Fruit fly (Drosophila melanogaster) whole organism, adult: ENCODE data around the gene drpr.

ENCODE experiments used
- CG11617 ChIP-seq: fragments of 200-800 bp; sonication (Bioruptor generic); optimal IDR thresholded peaks from 2 replicates; lab custom pipeline; 2017; ENCODE audit warnings: mild to moderate bottlenecking, missing biosample characterization, missing genetic modification reagents, missing genetic modification characterization
- CG12768 ChIP-seq: fragments of 200-800 bp; sonication (Bioruptor generic); optimal IDR thresholded peaks from 2 replicates; lab custom pipeline; 2017; ENCODE audit warnings: missing biosample characterization, missing genetic modification characterization, mild to moderate bottlenecking, moderate library complexity, missing genetic modification reagents
- CG14711 ChIP-seq: fragments of 200-800 bp; sonication (Bioruptor generic); optimal IDR thresholded peaks from 2 replicates; lab custom pipeline; 2018; ENCODE audit warnings: missing biosample characterization, mild to moderate bottlenecking, missing genetic modification characterization, moderate library complexity
- CG1620 ChIP-seq: fragments of 200-800 bp; sonication (Bioruptor generic); optimal IDR thresholded peaks from 2 replicates; lab custom pipeline; 2016; ENCODE audit warnings: missing biosample characterization, missing genetic modification characterization
- CG33017 ChIP-seq: fragments of 200-800 bp; sonication (Bioruptor generic); optimal IDR thresholded peaks from 2 replicates; lab custom pipeline; 2018; ENCODE audit warnings: missing biosample characterization, mild to moderate bottlenecking, missing genetic modification characterization, moderate library complexity
- CG5204 ChIP-seq: fragments of 200-800 bp; sonication (Bioruptor generic); optimal IDR thresholded peaks from 2 replicates; lab custom pipeline; 2016; ENCODE audit warnings: missing biosample characterization, missing genetic modification characterization
- CG7045 ChIP-seq: fragments of 200-800 bp; sonication (Bioruptor generic); optimal IDR thresholded peaks from 2 replicates; lab custom pipeline; 2017; ENCODE audit warnings: missing biosample characterization, mild to moderate bottlenecking, missing genetic modification characterization
- CG7101 ChIP-seq: fragments of 200-800 bp; sonication (Bioruptor generic); optimal IDR thresholded peaks from 2 replicates; lab custom pipeline; 2018; ENCODE audit warnings: missing biosample characterization, mild to moderate bottlenecking, missing genetic modification characterization, moderate library complexity
- Clk ChIP-seq: fragments of 200-800 bp; sonication (Bioruptor generic); optimal IDR thresholded peaks from 2 replicates; lab custom pipeline; 2017; ENCODE audit warnings: missing biosample characterization, missing genetic modification characterization
- Crg-1 ChIP-seq: fragments of 200-800 bp; sonication (Bioruptor generic); optimal IDR thresholded peaks from 2 replicates; lab custom pipeline; 2016; ENCODE audit warnings: missing biosample characterization, missing genetic modification characterization
- Hr96 ChIP-seq: fragments of 200-800 bp; sonication (Bioruptor generic); optimal IDR thresholded peaks from 2 replicates; lab custom pipeline; 2016; ENCODE audit warnings: missing biosample characterization, missing genetic modification characterization
- Mnt ChIP-seq: fragments of 200-800 bp; sonication (Bioruptor generic); optimal IDR thresholded peaks from 2 replicates; lab custom pipeline; 2016; ENCODE audit warnings: missing biosample characterization, mild to moderate bottlenecking, missing genetic modification characterization
- bab1 ChIP-seq: fragments of 200-800 bp; sonication (Bioruptor generic); optimal IDR thresholded peaks from 3 replicates; lab custom pipeline; 2019; ENCODE audit warnings: missing biosample characterization, mild to moderate bottlenecking, missing genetic modification characterization, moderate library complexity
- cic ChIP-seq: fragments of 200-800 bp; sonication (Bioruptor generic); optimal IDR thresholded peaks from 2 replicates; lab custom pipeline; 2017; ENCODE audit warnings: missing biosample characterization, mild to moderate bottlenecking, missing genetic modification characterization, moderate library complexity
- cnc ChIP-seq, 2 experiments: fragments of >200 bp; optimal IDR thresholded peaks; 2 replicates each; lab custom pipeline; 2017
- kay ChIP-seq: fragments of 200-800 bp; sonication (Bioruptor generic); peaks from one replicate; lab custom pipeline; 2016; ENCODE audit warnings: missing biosample characterization, missing genetic modification characterization, borderline replicate concordance
- ovo ChIP-seq: fragments of 200-800 bp; sonication (Bioruptor generic); optimal IDR thresholded peaks from 2 replicates; lab custom pipeline; 2016; ENCODE audit warnings: missing biosample characterization, missing genetic modification characterization
- pad ChIP-seq: fragments of 200-800 bp; sonication (Bioruptor generic); optimal IDR thresholded peaks from 3 replicates; lab custom pipeline; 2017; ENCODE audit warnings: missing biosample characterization, missing genetic modification characterization, mild to moderate bottlenecking, moderate library complexity, missing genetic modification reagents
- tj ChIP-seq: fragments of 200-800 bp; sonication (Bioruptor generic); optimal IDR thresholded peaks from 3 replicates; lab custom pipeline; 2017; ENCODE audit warnings: missing biosample characterization, mild to moderate bottlenecking, missing genetic modification characterization, moderate library complexity
- toe ChIP-seq: fragments of 200-800 bp; sonication (Bioruptor generic); optimal IDR thresholded peaks from 2 replicates; lab custom pipeline; 2016; ENCODE audit warnings: missing biosample characterization, missing genetic modification characterization

Gene drpr

dm6 chr3L:1688569-1688968 is 42.3 kb downstream of the drpr start:
- TF ChIP-seq CG5204 (GFP tag; lab: Kevin White, UChicago), result no peak
- no peak for TF ChIP-seq cnc (optimal IDR thresholded peaks at IDR 0.05; lab: Kevin White, UChicago)
- no peak for TF ChIP-seq Clk (GFP tag; lab: Kevin White, UChicago)
- TF ChIP-seq tj (GFP tag; lab: Kevin White, UChicago), result peak; percentile 40

- TF ChIP-seq toe, result no peak
- no peak for TF ChIP-seq CG12768 (GFP tag; lab: Kevin White, UChicago)
- no peak for TF ChIP-seq CG7101
- no peak for TF ChIP-seq cnc (optimal IDR thresholded peaks at IDR 0.05; lab: Kevin White, UChicago)
- no peak for TF ChIP-seq CG11617 (GFP tag; lab: Kevin White, UChicago)
- no peak for TF ChIP-seq Clk (GFP tag; lab: Kevin White, UChicago)
- no peak for TF ChIP-seq Hr96 (GFP tag; lab: Kevin White, UChicago)
- no peak for TF ChIP-seq CG1620 (GFP tag; lab: Kevin White, UChicago)
- TF ChIP-seq CG14711 (tag; lab: Kevin White, UChicago), result no peak
- TF ChIP-seq cic (GFP tag; lab: Kevin White, UChicago), result no peak
- TF ChIP-seq Crg-1 (GFP tag; lab: Kevin White, UChicago), result no peak
- TF ChIP-seq kay (GFP tag; lab: Kevin White, UChicago), result no peak
- TF ChIP-seq tj (GFP tag; lab: Kevin White, UChicago), result no peak
- TF ChIP-seq ovo (GFP tag; lab: Kevin White, UChicago), result no peak
Observed at dm6 chr3L:1688161-1688560, 42.7 kb downstream of the drpr start.

dm6 chr3L:1683091-1683490 is 47.8 kb downstream of the drpr start:
- TF ChIP-seq CG11617 (GFP tag; lab: Kevin White, UChicago) (no peak), ovo (GFP tag; lab: Kevin White, UChicago) (no peak), CG1620 (GFP tag; lab: Kevin White, UChicago) (no peak), CG5204 (GFP tag; lab: Kevin White, UChicago) (no peak), Hr96 (GFP tag; lab: Kevin White, UChicago) (no peak), kay (GFP tag; lab: Kevin White, UChicago) (no peak), Mnt (GFP tag; lab: Kevin White, UChicago) (no peak), Clk (GFP tag; lab: Kevin White, UChicago) (no peak), cnc (optimal IDR thresholded peaks at IDR 0.05; lab: Kevin White, UChicago) (no peak), Crg-1 (GFP tag; lab: Kevin White, UChicago) (no peak), CG33017 (tag; lab: Kevin White, UChicago) (no peak), CG12768 (GFP tag; lab: Kevin White, UChicago) (no peak)

- no peak for TF ChIP-seq CG12768 (GFP tag; lab: Kevin White, UChicago)
- TF ChIP-seq Hr96 (GFP tag; lab: Kevin White, UChicago), result no peak
- TF ChIP-seq CG7101, result no peak
- no peak for TF ChIP-seq Clk (GFP tag; lab: Kevin White, UChicago)
- TF ChIP-seq CG11617 (GFP tag; lab: Kevin White, UChicago), result no peak
Observed at dm6 chr3L:1679394-1679793, 51.5 kb downstream of the drpr start.

- TF ChIP-seq CG7045, result no peak
- no peak for TF ChIP-seq CG12768 (GFP tag; lab: Kevin White, UChicago)
- no peak for TF ChIP-seq cic (GFP tag; lab: Kevin White, UChicago)
- no peak for TF ChIP-seq Crg-1 (GFP tag; lab: Kevin White, UChicago)
- no peak for TF ChIP-seq Clk (GFP tag; lab: Kevin White, UChicago)
- no peak for TF ChIP-seq toe
- TF ChIP-seq CG11617 (GFP tag; lab: Kevin White, UChicago), result no peak
- TF ChIP-seq CG5204 (GFP tag; lab: Kevin White, UChicago), result no peak
- TF ChIP-seq CG14711 (tag; lab: Kevin White, UChicago), result no peak
Observed at dm6 chr3L:1676222-1676621, 54.7 kb downstream of the drpr start.

DNA sequence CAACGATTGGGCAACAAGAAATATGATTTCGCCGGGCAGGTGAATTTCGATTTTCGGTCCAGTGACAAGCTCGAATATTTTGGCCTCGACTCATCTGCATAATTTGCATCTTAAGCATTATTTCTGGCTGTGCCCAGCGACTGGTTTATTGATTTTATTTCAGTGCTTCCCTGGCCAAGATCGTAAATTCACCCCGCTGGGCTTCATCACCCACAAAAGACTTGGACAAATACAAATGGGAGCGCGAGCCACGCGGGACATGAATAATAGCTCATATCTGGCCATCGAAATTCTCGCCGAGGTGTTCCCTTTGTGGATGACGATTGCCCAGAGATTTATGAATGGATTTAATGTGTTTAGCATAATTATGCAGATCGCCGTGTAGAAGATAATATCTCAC is 55.7 kb downstream of the drpr start:
- TF ChIP-seq tj (GFP tag; lab: Kevin White, UChicago) (no peak), cnc (optimal IDR thresholded peaks at IDR 0.05; lab: Kevin White, UChicago) (no peak), Mnt (GFP tag; lab: Kevin White, UChicago) (no peak), kay (GFP tag; lab: Kevin White, UChicago) (no peak), CG12768 (GFP tag; lab: Kevin White, UChicago) (no peak), Crg-1 (GFP tag; lab: Kevin White, UChicago) (no peak), ovo (GFP tag; lab: Kevin White, UChicago) (no peak), CG5204 (GFP tag; lab: Kevin White, UChicago) (no peak), pad (no peak), CG7045 (no peak), Hr96 (GFP tag; lab: Kevin White, UChicago) (no peak)

DNA sequence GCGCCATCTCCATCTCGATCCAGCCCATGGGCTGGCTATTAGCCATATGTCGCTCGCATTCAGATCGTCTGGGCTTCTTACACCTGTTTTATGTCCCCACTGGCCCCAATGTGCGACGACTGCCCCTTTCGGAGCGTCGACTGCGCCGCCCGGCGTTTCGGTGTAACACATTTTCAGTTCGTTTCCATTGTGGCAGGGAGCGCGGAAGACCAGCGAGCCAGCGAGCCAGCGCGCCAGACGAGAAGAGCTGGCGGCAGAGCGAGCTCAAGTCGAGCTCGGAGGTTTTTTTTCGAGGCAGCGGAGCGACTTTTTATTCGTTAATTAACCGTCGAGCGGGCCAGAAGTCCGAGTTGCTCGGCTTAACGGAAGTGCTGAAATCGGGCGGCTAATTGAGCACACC is 56.5 kb downstream of the drpr start, which contains the start of gene CG7991:
Gene CG7991, plus strand, starts transcription at position 329 of the 400 bp plus-strand sequence.
- no peak for TF ChIP-seq cnc (optimal IDR thresholded peaks at IDR 0.05; lab: Kevin White, UChicago)

dm6 chr3L:1672627-1673026 is 58.3 kb downstream of the drpr start, which contains the start of gene CG13930:
CG13930 (minus strand) TSS chr3L:1672727.
- TF ChIP-seq ovo (GFP tag; lab: Kevin White, UChicago) (no peak), Mnt (GFP tag; lab: Kevin White, UChicago) (no peak), CG1620 (GFP tag; lab: Kevin White, UChicago) (no peak), bab1 (GFP tag; lab: Kevin White, UChicago) (no peak), Crg-1 (GFP tag; lab: Kevin White, UChicago) (no peak), cnc (optimal IDR thresholded peaks at IDR 0.05; lab: Kevin White, UChicago) (no peak), CG33017 (tag; lab: Kevin White, UChicago) (no peak), Clk (GFP tag; lab: Kevin White, UChicago) (no peak), CG11617 (GFP tag; lab: Kevin White, UChicago) (no peak), kay (GFP tag; lab: Kevin White, UChicago) (no peak)
